Worm (Caenorhabditis elegans): ENCODE results near the gene fsn-1.

fsn-1 gene

DNA sequence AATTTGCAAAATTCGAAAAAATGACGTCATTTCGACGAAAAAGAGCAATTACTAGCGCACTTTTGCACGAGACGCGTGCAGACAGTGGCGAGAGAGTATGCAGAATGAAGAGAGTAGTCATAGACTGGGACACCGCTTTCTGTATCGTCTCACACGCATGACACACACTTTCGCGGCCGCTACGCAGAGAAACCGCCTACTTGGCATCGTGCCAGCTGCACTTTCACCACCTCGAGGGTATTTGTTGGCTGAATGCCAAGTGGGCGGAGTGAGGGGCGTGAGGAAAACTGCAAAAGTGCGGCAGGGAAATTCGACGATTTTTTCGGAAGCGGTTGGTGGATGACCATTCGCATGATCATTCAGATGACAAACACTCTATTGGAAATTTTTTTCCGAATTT lies 37.4 kb upstream of the fsn-1 start (continued):
- TF ChIP-seq fax-1 (tag; optimal IDR thresholded peaks at IDR 0.05) (no peak), ceh-22 (tag; optimal IDR thresholded peaks at IDR 0.05) (peak; percentile 41), ama-1 (optimal IDR thresholded peaks at IDR 0.05) (no peak), dve-1 (tag; optimal IDR thresholded peaks at IDR 0.05) (peak; percentile 93), sox-4 (tag; optimal IDR thresholded peaks at IDR 0.05) (no peak), K02D7.2 (tag; optimal IDR thresholded peaks at IDR 0.05) (no peak), hlh-8 (tag; optimal IDR thresholded peaks at IDR 0.05) (peak; percentile 40), rnt-1 (tag; optimal IDR thresholded peaks at IDR 0.05) (peak; percentile 98), sox-2 (GFP tag; IDR thresholded peaks at IDR 0.05) (no peak; the same call in 1 of the 2 replicates), sdc-2 (tag; optimal IDR thresholded peaks at IDR 0.05) (peak; percentile 75), elt-2 (tag; optimal IDR thresholded peaks at IDR 0.05) (peak; percentile 70), che-1 (tag; optimal IDR thresholded peaks at IDR 0.05) (no peak), pat-9 (tag; optimal IDR thresholded peaks at IDR 0.05) (peak; percentile 46), pax-1 (tag; optimal IDR thresholded peaks at IDR 0.05) (peak; percentile 45), nhr-11 (tag; optimal IDR thresholded peaks at IDR 0.05) (no peak), ets-4 (tag; optimal IDR thresholded peaks at IDR 0.05) (peak; percentile 99), T23F11.4 (GFP tag; optimal IDR thresholded peaks at IDR 0.05) (peak; percentile 40), mec-3 (tag; optimal IDR thresholded peaks at IDR 0.05; ENCODE audit: borderline replicate concordance) (no peak), pha-4 (tag; optimal IDR thresholded peaks at IDR 0.05) (no peak), gmeb-2 (tag; optimal IDR thresholded peaks at IDR 0.05) (peak; percentile 10), hlh-15 (tag; optimal IDR thresholded peaks at IDR 0.05) (no peak), nfya-1 (tag; optimal IDR thresholded peaks at IDR 0.05) (peak; percentile 97), ceh-45 (GFP tag; IDR thresholded peaks at IDR 0.05) (no peak), ref-2 (tag; optimal IDR thresholded peaks at IDR 0.05) (peak; percentile 96), unc-42 (tag; optimal IDR thresholded peaks at IDR 0.05) (peak; percentile 89), lim-6 (tag; optimal IDR thresholded peaks at IDR 0.05) (peak; percentile 79), Y22D7AL.16 (tag; optimal IDR thresholded peaks at IDR 0.05) (no peak), C08G9.2 (tag; optimal IDR thresholded peaks at IDR 0.05) (peak; percentile 60), nhr-232 (tag; optimal IDR thresholded peaks at IDR 0.05) (no peak), hlh-13 (GFP tag; optimal IDR thresholded peaks at IDR 0.05) (no peak), ahr-1 (tag; optimal IDR thresholded peaks at IDR 0.05) (peak; percentile 4), ceh-6 (GFP tag; optimal IDR thresholded peaks at IDR 0.05) (peak; percentile 53), ceh-31 (tag; optimal IDR thresholded peaks at IDR 0.05) (peak; percentile 98), lin-11 (tag; optimal IDR thresholded peaks at IDR 0.05) (no peak), ceh-30 (tag; optimal IDR thresholded peaks at IDR 0.05) (peak; percentile 5), dmd-4 (tag; optimal IDR thresholded peaks at IDR 0.05; ENCODE audit: borderline replicate concordance) (peak; percentile 85), ceh-2 (tag; optimal IDR thresholded peaks at IDR 0.05) (peak; percentile 70), ceh-24 (tag; optimal IDR thresholded peaks at IDR 0.05) (no peak), pqm-1 (tag; optimal IDR thresholded peaks at IDR 0.05) (peak; percentile 77), pha-2 (tag; optimal IDR thresholded peaks at IDR 0.05) (peak; percentile 43), C38D4.7 (GFP tag; optimal IDR thresholded peaks at IDR 0.05) (no peak), ceh-34 (tag; optimal IDR thresholded peaks at IDR 0.05) (peak; percentile 95), ceh-19 (GFP tag; optimal IDR thresholded peaks at IDR 0.05) (peak; percentile 56), madf-2 (tag; optimal IDR thresholded peaks at IDR 0.05) (peak; percentile 63), ceh-9 (tag; optimal IDR thresholded peaks at IDR 0.05) (no peak), hlh-30 (tag; optimal IDR thresholded peaks at IDR 0.05; ENCODE audit: insufficient read depth) (peak; percentile 98), ceh-14 (tag; optimal IDR thresholded peaks at IDR 0.05) (peak; percentile 88), unc-3 (GFP tag; conservative IDR thresholded peaks at IDR 0.05) (0 out of 2 replicates have a peak, but pooled peaks have one; percentile 37), unc-3 (tag; optimal IDR thresholded peaks at IDR 0.05) (peak; percentile 85), K09A11.1 (tag; optimal IDR thresholded peaks at IDR 0.05; ENCODE audit: insufficient read depth) (peak; percentile 33), npax-4 (tag; optimal IDR thresholded peaks at IDR 0.05) (no peak)

Measured in whole organism, late embryonic.